Worm (Caenorhabditis elegans): ENCODE measurements around the gene C31G12.3.

DNA sequence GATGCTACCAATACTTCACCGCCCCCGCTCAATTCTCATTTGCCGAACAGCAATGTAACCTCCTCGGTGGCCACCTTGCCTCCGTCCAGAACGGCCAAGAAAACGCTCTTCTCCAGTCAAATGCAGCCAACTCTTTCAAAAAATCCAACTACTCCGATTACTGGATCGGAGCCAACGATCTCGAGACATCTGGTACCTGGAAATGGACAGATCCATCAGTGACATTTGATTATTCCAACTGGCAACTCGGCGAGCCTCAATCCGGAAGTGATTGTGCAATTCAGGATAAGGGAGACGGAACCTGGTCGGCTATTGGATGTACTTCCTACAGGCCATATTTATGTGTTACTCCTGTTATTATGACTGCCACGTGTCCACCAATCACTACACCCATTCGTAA, 26.8 kb upstream of the C31G12.3 start:
- no peak for TF ChIP-seq hmbx-1 (tag; optimal IDR thresholded peaks at IDR 0.05)
- no peak for TF ChIP-seq B0310.2 (tag; optimal IDR thresholded peaks at IDR 0.05)
- TF ChIP-seq hmg-4 (GFP tag; optimal IDR thresholded peaks at IDR 0.05): no peak
- TF ChIP-seq ama-1 (optimal IDR thresholded peaks at IDR 0.05): no peak
- no peak for TF ChIP-seq pes-1 (GFP tag; IDR thresholded peaks at IDR 0.05)
- no peak for TF ChIP-seq ets-7 (tag; optimal IDR thresholded peaks at IDR 0.05)
- no peak for TF ChIP-seq scrt-1 (GFP tag; IDR thresholded peaks at IDR 0.05)

Data from whole organism, early embryonic.